Fruit fly (Drosophila melanogaster) whole organism, embryonic: ENCODE results near the gene eIF2Bepsilon.

ENCODE experiments used
- Ada2b ChIP-seq: fragments of 200-800 bp; sonication (Bioruptor generic); IDR thresholded peaks from 2 replicates; pipeline ENCODE4 v1.3.6; 2022; ENCODE audit warnings: missing biosample characterization, missing genetic modification characterization
- Antp ChIP-seq: fragments of 200-800 bp; sonication (Bioruptor generic); optimal IDR thresholded peaks from 3 replicates; lab custom pipeline; 2016; ENCODE audit warnings: missing biosample characterization, missing genetic modification characterization
- B-H1 ChIP-seq: fragments of 200-800 bp; sonication (Bioruptor generic); IDR thresholded peaks from 3 replicates; pipeline ENCODE4 v1.3.6; 2022; ENCODE audit warnings: missing biosample characterization, missing genetic modification characterization
- CG10209 ChIP-seq: fragments of 200-800 bp; sonication (Bioruptor generic); optimal IDR thresholded peaks from 3 replicates; lab custom pipeline; 2017; ENCODE audit warnings: missing biosample characterization, mild to moderate bottlenecking, missing genetic modification characterization, missing genetic modification reagents
- CG10462 ChIP-seq: fragments of 200-800 bp; sonication (Bioruptor generic); optimal IDR thresholded peaks from 2 replicates; lab custom pipeline; 2016; ENCODE audit warnings: missing biosample characterization, missing genetic modification characterization
- CG10543 ChIP-seq: fragments of 200-800 bp; sonication (Bioruptor generic); optimal IDR thresholded peaks from 3 replicates; lab custom pipeline; 2017; ENCODE audit warnings: missing biosample characterization, mild to moderate bottlenecking, missing genetic modification characterization, moderate library complexity
- CG12391 ChIP-seq: fragments of 200-800 bp; sonication (Bioruptor generic); optimal IDR thresholded peaks from 3 replicates; lab custom pipeline; 2018; ENCODE audit warnings: missing biosample characterization, mild to moderate bottlenecking, missing genetic modification characterization, moderate library complexity
- CG14710 ChIP-seq: fragments of 200-800 bp; sonication (Bioruptor generic); optimal IDR thresholded peaks from 3 replicates; lab custom pipeline; 2019; ENCODE audit warnings: missing biosample characterization, mild to moderate bottlenecking, missing genetic modification characterization, moderate library complexity
- CG1529 ChIP-seq: fragments of 200-800 bp; sonication (Bioruptor generic); optimal IDR thresholded peaks from 3 replicates; lab custom pipeline; 2018; ENCODE audit warnings: missing biosample characterization, missing genetic modification characterization
- CG16813 ChIP-seq: fragments of 200-800 bp; sonication (Bioruptor generic); IDR thresholded peaks from 3 replicates; pipeline ENCODE4 v1.3.6; 2022; ENCODE audit warnings: missing biosample characterization, missing genetic modification characterization; ENCODE audit not compliant: partially characterized antibody
- CG17802 ChIP-seq: fragments of 200-800 bp; sonication (Bioruptor generic); optimal IDR thresholded peaks from 2 replicates; lab custom pipeline; 2018; ENCODE audit warnings: missing biosample characterization, mild to moderate bottlenecking, missing genetic modification characterization, moderate library complexity
- CG34376 ChIP-seq: fragments of 200-800 bp; sonication (Bioruptor generic); optimal IDR thresholded peaks from 2 replicates; lab custom pipeline; 2018; ENCODE audit warnings: missing biosample characterization, mild to moderate bottlenecking, missing genetic modification characterization
- CG42726 ChIP-seq: fragments of 200-800 bp; sonication (Bioruptor generic); IDR thresholded peaks from 2 replicates; pipeline ENCODE4 v1.3.6; 2022; ENCODE audit warnings: missing biosample characterization, missing genetic modification characterization; ENCODE audit not compliant: partially characterized antibody
- CG4360 ChIP-seq: fragments of 200-800 bp; sonication (Bioruptor generic); IDR thresholded peaks from 2 replicates; pipeline ENCODE4 v1.3.6; 2022; ENCODE audit warnings: missing biosample characterization, missing genetic modification characterization
- CG5180 ChIP-seq: fragments of 200-800 bp; sonication (Bioruptor generic); optimal IDR thresholded peaks from 3 replicates; lab custom pipeline; 2017; ENCODE audit warnings: missing biosample characterization, missing genetic modification characterization, mild to moderate bottlenecking, moderate library complexity, missing genetic modification reagents
- CG5245 ChIP-seq: fragments of 200-800 bp; sonication (Bioruptor generic); optimal IDR thresholded peaks from 3 replicates; lab custom pipeline; 2016; ENCODE audit warnings: missing biosample characterization, missing genetic modification characterization
- CG7372 ChIP-seq: fragments of 200-800 bp; sonication (Bioruptor generic); IDR thresholded peaks from 2 replicates; pipeline ENCODE4 v1.3.6; 2022; ENCODE audit warnings: missing biosample characterization, missing genetic modification characterization
- CG7745 ChIP-seq: fragments of 200-800 bp; sonication (Bioruptor generic); optimal IDR thresholded peaks from 2 replicates; lab custom pipeline; 2018; ENCODE audit warnings: missing biosample characterization, mild to moderate bottlenecking, missing genetic modification characterization, moderate library complexity
- CG7839 ChIP-seq: fragments of 200-800 bp; sonication (Bioruptor generic); optimal IDR thresholded peaks from 3 replicates; lab custom pipeline; 2018; ENCODE audit warnings: missing biosample characterization, mild to moderate bottlenecking, missing genetic modification characterization, moderate library complexity
- CG9437 ChIP-seq: fragments of 200-800 bp; sonication (Bioruptor generic); optimal IDR thresholded peaks from 2 replicates; lab custom pipeline; 2018; ENCODE audit warnings: missing biosample characterization, mild to moderate bottlenecking, missing genetic modification characterization
- CG9727 ChIP-seq: fragments of 200-800 bp; sonication (Bioruptor generic); optimal IDR thresholded peaks from 3 replicates; lab custom pipeline; 2017; ENCODE audit warnings: missing biosample characterization, mild to moderate bottlenecking, missing genetic modification characterization
- CHES-1-like ChIP-seq: fragments of 200-800 bp; sonication (Bioruptor generic); optimal IDR thresholded peaks from 2 replicates; lab custom pipeline; 2016; ENCODE audit warnings: missing biosample characterization, missing genetic modification characterization
- CkIIα-i1 ChIP-seq: fragments of 200-800 bp; sonication (Bioruptor generic); IDR thresholded peaks from 2 replicates; pipeline ENCODE4 v1.3.6; 2022; ENCODE audit warnings: missing biosample characterization, missing genetic modification characterization
- CoRest ChIP-seq: fragments of 200-800 bp; sonication (Bioruptor generic); optimal IDR thresholded peaks from 3 replicates; lab custom pipeline; 2018; ENCODE audit warnings: missing biosample characterization, mild to moderate bottlenecking, missing genetic modification characterization, moderate library complexity
- Dfd ChIP-seq, 2 experiments: fragments of >200 bp; optimal IDR thresholded peaks; 2 replicates each; lab custom pipeline; 2017; ENCODE audit warnings: missing biosample characterization in 2 of 2, missing genetic modification characterization in 2 of 2
- E2f2 ChIP-seq: fragments of 200-800 bp; sonication (Bioruptor generic); IDR thresholded peaks from 2 replicates; pipeline ENCODE4 v1.3.6; 2022; ENCODE audit warnings: missing biosample characterization, missing genetic modification characterization
- Elba2 ChIP-seq: fragments of 200-800 bp; sonication (Bioruptor generic); optimal IDR thresholded peaks from 3 replicates; lab custom pipeline; 2016; ENCODE audit warnings: missing biosample characterization, missing genetic modification characterization
- HmgZ ChIP-seq: fragments of 200-800 bp; sonication (Bioruptor generic); optimal IDR thresholded peaks from 2 replicates; lab custom pipeline; 2018; ENCODE audit warnings: missing biosample characterization, mild to moderate bottlenecking, missing genetic modification characterization
- Med ChIP-seq: fragments of 200-800 bp; sonication (Bioruptor generic); peaks from one replicate; lab custom pipeline; 2016; ENCODE audit warnings: missing biosample characterization, missing genetic modification characterization, mild to moderate bottlenecking, inconsistent platforms, moderate library complexity
- Oaz ChIP-seq: fragments of 200-800 bp; sonication (Bioruptor generic); IDR thresholded peaks from 2 replicates; pipeline ENCODE4 v1.3.6; 2022; ENCODE audit warnings: missing biosample characterization, missing genetic modification characterization
- Sry-δ ChIP-seq: fragments of 200-800 bp; sonication (Bioruptor generic); optimal IDR thresholded peaks from 2 replicates; lab custom pipeline; 2016; ENCODE audit warnings: missing biosample characterization, missing genetic modification characterization
- amos ChIP-seq: fragments of 200-800 bp; sonication (Bioruptor generic); IDR thresholded peaks from 2 replicates; pipeline ENCODE4 v1.3.6; 2022; ENCODE audit warnings: missing biosample characterization, missing genetic modification characterization; ENCODE audit not compliant: partially characterized antibody
- ara ChIP-seq: fragments of 200-800 bp; sonication (Bioruptor generic); IDR thresholded peaks from 2 replicates; pipeline ENCODE4 v1.3.6; 2022; ENCODE audit warnings: missing biosample characterization, missing genetic modification characterization
- az2 ChIP-seq: fragments of 200-800 bp; sonication (Bioruptor generic); optimal IDR thresholded peaks from 3 replicates; lab custom pipeline; 2016; ENCODE audit warnings: missing biosample characterization, missing genetic modification characterization
- chm ChIP-seq: fragments of 200-800 bp; sonication (Bioruptor generic); IDR thresholded peaks from 2 replicates; pipeline ENCODE4 v1.3.6; 2022; ENCODE audit warnings: missing biosample characterization, missing genetic modification characterization
- croc ChIP-seq: fragments of 200-800 bp; sonication (Bioruptor generic); conservative IDR thresholded peaks from 3 replicates; pipeline ENCODE4 v1.3.6; 2022; ENCODE audit warnings: missing biosample characterization, missing genetic modification characterization
- ems ChIP-seq: fragments of 200-800 bp; sonication (Bioruptor generic); optimal IDR thresholded peaks from 3 replicates; lab custom pipeline; 2016; ENCODE audit warnings: missing biosample characterization, missing genetic modification characterization
- fru ChIP-seq: fragments of >200 bp; optimal IDR thresholded peaks from 2 replicates; lab custom pipeline; 2017
- grn ChIP-seq: fragments of 200-800 bp; sonication (Bioruptor generic); optimal IDR thresholded peaks from 3 replicates; lab custom pipeline; 2017; ENCODE audit warnings: missing biosample characterization, missing genetic modification characterization
- oc ChIP-seq: fragments of 200-800 bp; sonication (Bioruptor generic); optimal IDR thresholded peaks from 2 replicates; lab custom pipeline; 2018; ENCODE audit warnings: missing biosample characterization, mild to moderate bottlenecking, missing genetic modification characterization, moderate library complexity
- pros ChIP-seq: fragments of 200-800 bp; sonication (Bioruptor generic); optimal IDR thresholded peaks from 3 replicates; lab custom pipeline; 2019; ENCODE audit warnings: missing biosample characterization, mild to moderate bottlenecking, missing genetic modification characterization, moderate library complexity
- sima ChIP-seq: fragments of 200-800 bp; sonication (Bioruptor generic); optimal IDR thresholded peaks from 2 replicates; lab custom pipeline; 2016; ENCODE audit warnings: missing biosample characterization, missing genetic modification characterization
- tio ChIP-seq: fragments of 200-800 bp; sonication (Bioruptor generic); optimal IDR thresholded peaks from 2 replicates; lab custom pipeline; 2017; ENCODE audit warnings: missing biosample characterization, missing genetic modification characterization, inconsistent platforms
- tup ChIP-seq: fragments of 200-800 bp; sonication (Bioruptor generic); optimal IDR thresholded peaks from 2 replicates; lab custom pipeline; 2016; ENCODE audit warnings: missing biosample characterization, mild to moderate bottlenecking, missing genetic modification characterization, moderate library complexity
- unc-4 ChIP-seq: fragments of 200-800 bp; sonication (Bioruptor generic); IDR thresholded peaks from 2 replicates; pipeline ENCODE4 v1.3.6; 2022; ENCODE audit warnings: missing biosample characterization, missing genetic modification characterization; ENCODE audit not compliant: partially characterized antibody
- z ChIP-seq: fragments of 200-800 bp; sonication (Bioruptor generic); IDR thresholded peaks from 3 replicates; pipeline ENCODE4 v1.3.6; 2022; ENCODE audit warnings: missing biosample characterization, missing genetic modification characterization

Gene eIF2Bepsilon

DNA sequence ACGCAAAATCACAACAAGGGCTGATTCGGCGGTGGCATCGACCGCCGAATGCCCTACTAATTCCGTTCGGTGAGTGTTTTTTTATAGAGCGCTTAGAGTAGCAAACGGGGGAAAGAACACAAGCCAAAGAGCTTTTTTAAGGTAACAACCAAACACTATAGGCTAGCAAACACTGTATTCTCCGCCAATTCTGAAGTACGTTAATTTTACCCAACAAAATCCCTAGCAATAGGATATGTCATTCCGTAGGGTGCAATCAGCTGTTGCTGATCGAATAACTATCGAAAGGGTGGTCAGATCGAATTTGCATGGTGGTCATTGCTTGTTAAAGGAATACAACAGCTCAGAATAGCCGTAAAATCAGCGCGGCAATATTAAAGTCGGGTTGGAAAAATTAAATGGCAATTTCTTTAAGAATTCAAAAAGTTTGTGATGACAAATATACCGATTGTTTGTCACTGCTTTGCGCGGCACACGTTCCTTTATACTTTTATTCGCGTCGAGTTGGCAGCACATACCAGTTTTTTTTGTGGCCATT is 14.9 kb downstream of the eIF2Bepsilon start, which contains the start of gene mip130 (continued):
- TF ChIP-seq CG5245 (GFP tag; lab: Kevin White, UChicago) (no peak), Dfd (GFP tag; optimal IDR thresholded peaks at IDR 0.05; lab: Kevin White, UChicago) (no peak), E2f2 (GFP tag; lab: Robert Waterston, UW) (peak; percentile 47; the same call in 1 of the 2 replicates), CG9437 (GFP tag; lab: Kevin White, UChicago) (peak; percentile 9), pros (GFP tag; lab: Kevin White, UChicago) (no peak), oc (no peak), CG10209 (peak; percentile 48), sima (GFP tag; lab: Kevin White, UChicago) (no peak), B-H1 (GFP tag; lab: Robert Waterston, UW) (no peak), CG7372 (0 out of 2 replicates have a peak, but pooled peaks have one; percentile 30), CG16813 (GFP tag; lab: Robert Waterston, UW) (peak; percentile 77), CG7745 (no peak), CG5180 (GFP tag; lab: Kevin White, UChicago) (no peak), CHES-1-like (GFP tag; lab: Kevin White, UChicago) (no peak)

- TF ChIP-seq Ada2b (GFP tag; lab: Robert Waterston, UW) (no peak), Elba2 (GFP tag; lab: Kevin White, UChicago) (no peak), CG42726 (GFP tag; lab: Robert Waterston, UW) (no peak), tup (GFP tag; lab: Kevin White, UChicago) (no peak), fru (lab: Kevin White, UChicago) (no peak), B-H1 (GFP tag; lab: Robert Waterston, UW) (no peak), tio (no peak), chm (no peak), CkIIα-i1 (GFP tag; lab: Robert Waterston, UW) (no peak), CG10543 (no peak), croc (GFP tag; lab: Robert Waterston, UW) (no peak), CG10462 (GFP tag; lab: Kevin White, UChicago) (no peak)
Observed at dm6 chrX:1903968-1904367, 18.7 kb downstream of the eIF2Bepsilon start.

DNA sequence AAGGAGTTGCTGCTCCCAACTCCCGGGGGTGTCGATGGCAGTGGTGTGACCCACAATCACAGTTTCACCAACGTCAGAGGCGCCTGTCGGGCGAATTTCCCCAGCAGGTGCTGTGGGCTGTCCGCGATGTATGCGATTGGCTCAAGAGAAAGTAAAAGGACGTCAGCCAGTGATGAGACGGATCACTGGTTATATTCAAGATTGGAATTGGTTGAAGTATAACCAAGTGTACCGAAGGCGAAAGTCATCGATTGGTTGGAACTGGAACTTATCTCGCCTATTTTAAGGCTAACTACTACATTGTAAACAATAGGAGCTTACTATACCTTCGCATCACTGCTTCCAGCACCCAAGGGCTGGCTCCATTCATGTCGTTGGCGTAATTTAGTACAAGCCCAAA is 19.6 kb downstream of the eIF2Bepsilon start, which contains the start of gene CG32801:
TSS of gene CG32801 (minus strand) at position 101 of the 400 bp plus-strand sequence.
- TF ChIP-seq ems (GFP tag; lab: Kevin White, UChicago), result no peak
- no peak for TF ChIP-seq CG12391 (tag; lab: Kevin White, UChicago)

DNA sequence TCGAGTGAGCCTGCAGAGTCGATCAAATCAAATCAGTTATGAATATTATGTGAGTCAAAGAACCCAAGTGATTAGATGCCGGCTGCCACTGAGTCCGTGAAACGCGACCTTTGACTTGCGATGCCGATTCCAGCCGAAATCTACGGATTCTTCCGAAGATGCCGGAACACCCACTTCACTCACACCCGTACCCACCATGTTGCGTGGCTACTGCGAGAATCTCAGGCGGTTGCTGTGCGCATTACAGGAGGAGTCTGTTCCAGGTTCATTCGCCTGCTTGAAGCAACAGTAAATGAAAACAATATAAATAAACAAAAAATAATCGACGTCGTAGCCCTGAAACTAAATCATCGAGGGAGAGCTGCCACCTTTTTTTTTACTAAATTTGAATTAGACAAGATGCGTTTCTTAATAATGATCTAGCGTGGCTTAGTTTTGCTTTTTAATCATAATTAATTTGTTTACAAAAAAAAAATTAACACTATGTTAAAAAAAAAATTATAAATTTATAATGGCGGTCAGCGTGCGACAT is 21.0 kb downstream of the eIF2Bepsilon start, which contains the start of gene Ldaf1:
TSS of gene Ldaf1 (minus strand) at position 307 of the 532 bp plus-strand sequence.
- no peak for TF ChIP-seq ara (GFP tag; lab: Robert Waterston, UW)
- peak; percentile 5 for TF ChIP-seq Sry-δ (GFP tag; lab: Kevin White, UChicago)
- no peak for TF ChIP-seq Antp
- TF ChIP-seq CG4360 (GFP tag; lab: Robert Waterston, UW), result no peak
- peak; percentile 22 for TF ChIP-seq CG14710 (tag; lab: Kevin White, UChicago)
- peak; percentile 64 for TF ChIP-seq Med (GFP tag; lab: Kevin White, UChicago)
- no peak for TF ChIP-seq Oaz (GFP tag; lab: Robert Waterston, UW)
- TF ChIP-seq amos (GFP tag; lab: Robert Waterston, UW), result no peak
- TF ChIP-seq CoRest (tag; lab: Kevin White, UChicago), result no peak
- no peak for TF ChIP-seq unc-4 (GFP tag; lab: Robert Waterston, UW)
- TF ChIP-seq az2 (GFP tag; lab: Kevin White, UChicago), result no peak
- no peak for TF ChIP-seq z (GFP tag; lab: Robert Waterston, UW)
- TF ChIP-seq HmgZ (tag; lab: Kevin White, UChicago), result peak; percentile 24
- TF ChIP-seq CG1529 (GFP tag; lab: Kevin White, UChicago), result no peak
- peak; percentile 2 for TF ChIP-seq CG34376
- TF ChIP-seq CG10209, result no peak
- no peak for TF ChIP-seq CG7839 (tag; lab: Kevin White, UChicago)
- TF ChIP-seq CG9727 (GFP tag; lab: Kevin White, UChicago), result no peak
- no peak for TF ChIP-seq grn (GFP tag; lab: Kevin White, UChicago)
- no peak for TF ChIP-seq CG17802 (tag; lab: Kevin White, UChicago)
